Worm (Caenorhabditis elegans) whole organism, L3 larva: ENCODE results near the gene D2096.6.

Experiments used
- R02D3.7 ChIP-seq: fragments of 150-350 bp; optimal IDR thresholded peaks from 2 replicates; lab custom pipeline; 2014; ENCODE audit warnings: missing biosample characterization, missing genetic modification characterization
- ZK546.5 ChIP-seq: sonication (generic microtip); optimal IDR thresholded peaks from 2 replicates; lab custom pipeline; 2017; ENCODE audit warnings: missing biosample characterization, missing genetic modification characterization
- aly-2 ChIP-seq: fragments of 150-350 bp; optimal IDR thresholded peaks from 2 replicates; lab custom pipeline; 2014; ENCODE audit warnings: missing biosample characterization, missing genetic modification characterization
- ceh-16 ChIP-seq: sonication (generic microtip); optimal IDR thresholded peaks from 2 replicates; lab custom pipeline; 2017; ENCODE audit warnings: missing biosample characterization, missing genetic modification characterization
- ceh-28 ChIP-seq: fragments of 150-350 bp; optimal IDR thresholded peaks from 2 replicates; lab custom pipeline; 2014; ENCODE audit warnings: missing biosample characterization, missing genetic modification reagents, missing genetic modification characterization
- ceh-82 ChIP-seq: fragments of 150-350 bp; optimal IDR thresholded peaks from 2 replicates; lab custom pipeline; 2014; ENCODE audit warnings: missing biosample characterization, missing genetic modification characterization
- ceh-9 ChIP-seq: sonication (generic microtip); optimal IDR thresholded peaks from 2 replicates; lab custom pipeline; 2018; ENCODE audit warnings: missing biosample characterization, missing genetic modification characterization
- egl-27 ChIP-seq: sonication (generic microtip); optimal IDR thresholded peaks from 4 replicates; lab custom pipeline; 2017; ENCODE audit warnings: missing biosample characterization, missing genetic modification reagents, missing genetic modification characterization
- egl-5 ChIP-seq: fragments of 150-350 bp; optimal IDR thresholded peaks from 2 replicates; lab custom pipeline; 2017; ENCODE audit warnings: missing biosample characterization, missing genetic modification reagents, missing genetic modification characterization, inconsistent platforms
- elt-2 ChIP-seq: sonication (generic microtip); optimal IDR thresholded peaks from 2 replicates; lab custom pipeline; 2016; ENCODE audit warnings: missing genetic modification reagents, mild to moderate bottlenecking, missing genetic modification characterization, missing compliant biosample characterization
- elt-3 ChIP-seq, 3 experiments: fragments of 150-350 bp in 1 of 3; sonication (generic microtip) in 2 of 3; optimal IDR thresholded peaks; 2 replicates in 2 of 3; 4 replicates in 1 of 3; lab custom pipeline; 2014 to 2017; ENCODE audit warnings: missing biosample characterization in 3 of 3, missing genetic modification characterization in 3 of 3
- eor-1 ChIP-seq, 2 experiments: fragments of 150-350 bp; optimal IDR thresholded peaks; 2 replicates each; lab custom pipeline; 2014 to 2018; ENCODE audit warnings: missing biosample characterization in 2 of 2, missing genetic modification characterization in 2 of 2
- fkh-10 ChIP-seq: sonication (generic microtip); optimal IDR thresholded peaks from 2 replicates; lab custom pipeline; 2017; ENCODE audit warnings: missing biosample characterization, missing genetic modification reagents, missing genetic modification characterization
- fkh-2 ChIP-seq: fragments of 150-350 bp; optimal IDR thresholded peaks from 2 replicates; lab custom pipeline; 2014; ENCODE audit warnings: missing biosample characterization, missing genetic modification reagents, missing genetic modification characterization
- fos-1 ChIP-seq: fragments of 150-350 bp; optimal IDR thresholded peaks from 2 replicates; lab custom pipeline; 2014; ENCODE audit warnings: missing biosample characterization, missing genetic modification characterization
- hmg-11 ChIP-seq: sonication (generic microtip); optimal IDR thresholded peaks from 2 replicates; lab custom pipeline; 2016; ENCODE audit warnings: missing genetic modification characterization, missing compliant biosample characterization
- lin-39 ChIP-seq: fragments of 150-350 bp; optimal IDR thresholded peaks from 2 replicates; lab custom pipeline; 2018; ENCODE audit warnings: missing biosample characterization, missing genetic modification reagents, missing genetic modification characterization
- lsy-12 ChIP-seq: sonication (generic microtip); optimal IDR thresholded peaks from 2 replicates; lab custom pipeline; 2016; ENCODE audit warnings: mild to moderate bottlenecking, missing genetic modification characterization, missing compliant biosample characterization
- mdl-1 ChIP-seq: fragments of 150-350 bp; optimal IDR thresholded peaks from 2 replicates; lab custom pipeline; 2014; ENCODE audit warnings: missing biosample characterization, missing genetic modification characterization
- mml-1 ChIP-seq: fragments of 150-350 bp; sonication (generic microtip); optimal IDR thresholded peaks from 3 replicates; lab custom pipeline; 2014; ENCODE audit warnings: missing biosample characterization, missing genetic modification characterization
- nfya-1 ChIP-seq: sonication (generic microtip); optimal IDR thresholded peaks from 2 replicates; lab custom pipeline; 2017; ENCODE audit warnings: missing genetic modification characterization, mild to moderate bottlenecking, missing compliant biosample characterization, antibody characterized with exemption, moderate library complexity; ENCODE audit not compliant: insufficient read depth
- nhr-12 ChIP-seq: fragments of 150-350 bp; optimal IDR thresholded peaks from 2 replicates; lab custom pipeline; 2014; ENCODE audit warnings: missing biosample characterization, missing genetic modification characterization
- nhr-23 ChIP-seq: fragments of 150-350 bp; optimal IDR thresholded peaks from 2 replicates; lab custom pipeline; 2014; ENCODE audit warnings: missing biosample characterization, missing genetic modification reagents, missing genetic modification characterization
- nhr-237 ChIP-seq: fragments of 150-350 bp; optimal IDR thresholded peaks from 2 replicates; lab custom pipeline; 2014; ENCODE audit warnings: missing biosample characterization, missing genetic modification characterization
- nhr-25 ChIP-seq: sonication (generic microtip); optimal IDR thresholded peaks from 2 replicates; lab custom pipeline; 2017; ENCODE audit warnings: missing biosample characterization, missing genetic modification characterization
- nhr-28 ChIP-seq: fragments of 150-350 bp; optimal IDR thresholded peaks from 2 replicates; lab custom pipeline; 2014; ENCODE audit warnings: missing biosample characterization, missing genetic modification characterization
- nhr-67 ChIP-seq: fragments of 150-350 bp; optimal IDR thresholded peaks from 2 replicates; lab custom pipeline; 2014; ENCODE audit warnings: missing biosample characterization, missing genetic modification characterization
- nhr-76 ChIP-seq: fragments of 150-350 bp; sonication (generic microtip); optimal IDR thresholded peaks from 5 replicates; lab custom pipeline; 2014; ENCODE audit warnings: missing biosample characterization, missing genetic modification characterization
- nhr-77 ChIP-seq: fragments of 150-350 bp; optimal IDR thresholded peaks from 2 replicates; lab custom pipeline; 2014; ENCODE audit warnings: missing biosample characterization, missing genetic modification characterization
- pha-4 ChIP-seq: fragments of 150-350 bp; optimal IDR thresholded peaks from 2 replicates; lab custom pipeline; 2014; ENCODE audit warnings: missing biosample characterization, missing genetic modification reagents, missing genetic modification characterization
- pqm-1 ChIP-seq: fragments of 150-350 bp; optimal IDR thresholded peaks from 2 replicates; lab custom pipeline; 2017; ENCODE audit warnings: missing biosample characterization, missing genetic modification characterization, inconsistent platforms
- sea-2 ChIP-seq: fragments of 150-350 bp; sonication (generic microtip); optimal IDR thresholded peaks from 4 replicates; lab custom pipeline; 2014; ENCODE audit warnings: missing biosample characterization, missing genetic modification reagents, missing genetic modification characterization
- snpc-4 ChIP-seq: fragments of 150-350 bp; optimal IDR thresholded peaks from 2 replicates; lab custom pipeline; 2014; ENCODE audit warnings: missing biosample characterization, missing genetic modification characterization
- unc-39 ChIP-seq: sonication (generic microtip); optimal IDR thresholded peaks from 4 replicates; lab custom pipeline; 2017; ENCODE audit warnings: missing biosample characterization, missing genetic modification characterization
- unc-62 ChIP-seq: fragments of 150-350 bp; sonication (generic microtip); optimal IDR thresholded peaks from 4 replicates; lab custom pipeline; 2014; ENCODE audit warnings: missing biosample characterization, missing genetic modification reagents, missing genetic modification characterization
- zag-1 ChIP-seq: fragments of 150-350 bp; optimal IDR thresholded peaks from 2 replicates; lab custom pipeline; 2014; ENCODE audit warnings: missing biosample characterization, missing genetic modification characterization
- ztf-11 ChIP-seq: fragments of 150-350 bp; optimal IDR thresholded peaks from 2 replicates; lab custom pipeline; 2014; ENCODE audit warnings: missing biosample characterization, missing genetic modification characterization
- ztf-4 ChIP-seq: fragments of 150-350 bp; optimal IDR thresholded peaks from 2 replicates; lab custom pipeline; 2014; ENCODE audit warnings: missing biosample characterization, missing genetic modification characterization

D2096.6 gene

ce11 chrIV:8333954-8333987 is 35.3 kb downstream of the D2096.6 start, which contains the start of gene his-31:
Gene his-31, minus strand, starts transcription at chrIV:8333983.
- no peak for TF ChIP-seq nhr-25 (tag; lab: Kevin White, UChicago)
- no peak for TF ChIP-seq ZK546.5 (tag; lab: Kevin White, UChicago)
- TF ChIP-seq hmg-11 (tag; lab: Kevin White, UChicago) = no peak
- no peak for TF ChIP-seq pha-4
- no peak for TF ChIP-seq nfya-1 (tag; lab: Kevin White, UChicago)
- no peak for TF ChIP-seq pqm-1
- no peak for TF ChIP-seq egl-27 (tag; lab: Kevin White, UChicago)
- no peak for TF ChIP-seq unc-39 (tag; lab: Kevin White, UChicago)
- no peak for TF ChIP-seq egl-5 (tag; lab: Kevin White, UChicago)
- no peak for TF ChIP-seq mml-1 (tag; lab: Kevin White, UChicago)
- TF ChIP-seq nhr-237 (tag; lab: Kevin White, UChicago) = no peak
- no peak for TF ChIP-seq zag-1
- no peak for TF ChIP-seq snpc-4 (tag; lab: Kevin White, UChicago)
- TF ChIP-seq sea-2 (GFP tag; lab: Kevin White, UChicago) = no peak
- no peak for TF ChIP-seq elt-2
- no peak for TF ChIP-seq nhr-77 (tag; lab: Kevin White, UChicago)
- TF ChIP-seq ceh-28 = no peak
- TF ChIP-seq nhr-23 (tag; lab: Kevin White, UChicago) = no peak

DNA sequence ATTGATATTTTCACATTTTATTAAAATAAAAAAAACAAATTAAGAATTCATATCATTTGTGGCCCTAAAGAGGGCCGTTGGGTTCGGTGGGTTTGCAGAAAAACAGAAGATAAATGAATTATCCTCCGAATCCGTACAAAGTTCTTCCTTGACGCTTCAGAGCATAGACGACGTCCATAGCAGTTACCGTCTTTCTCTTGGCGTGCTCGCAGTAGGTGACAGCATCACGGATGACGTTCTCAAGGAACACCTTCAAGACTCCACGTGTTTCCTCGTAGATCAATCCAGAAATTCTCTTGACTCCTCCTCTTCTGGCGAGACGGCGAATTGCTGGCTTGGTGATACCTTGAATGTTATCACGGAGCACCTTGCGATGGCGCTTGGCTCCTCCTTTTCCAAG is 35.5 kb downstream of the D2096.6 start:
- TF ChIP-seq nhr-28 (tag; lab: Kevin White, UChicago) (no peak), ceh-28 (no peak), pha-4 (no peak), zag-1 (no peak), elt-3 (tag; optimal IDR thresholded peaks at IDR 0.05; lab: Kevin White, UChicago) (no peak), mdl-1 (tag; lab: Kevin White, UChicago) (no peak), elt-2 (no peak), R02D3.7 (no peak), snpc-4 (tag; lab: Kevin White, UChicago) (no peak), fkh-2 (tag; lab: Kevin White, UChicago) (no peak), eor-1 (tag; optimal IDR thresholded peaks at IDR 0.05; lab: Kevin White, UChicago) (no peak), sea-2 (GFP tag; lab: Kevin White, UChicago) (no peak), ZK546.5 (tag; lab: Kevin White, UChicago) (no peak), ceh-16 (tag; lab: Kevin White, UChicago) (no peak), egl-27 (tag; lab: Kevin White, UChicago) (no peak), fos-1 (tag; lab: Kevin White, UChicago) (no peak), nhr-12 (tag; lab: Kevin White, UChicago) (no peak)

DNA sequence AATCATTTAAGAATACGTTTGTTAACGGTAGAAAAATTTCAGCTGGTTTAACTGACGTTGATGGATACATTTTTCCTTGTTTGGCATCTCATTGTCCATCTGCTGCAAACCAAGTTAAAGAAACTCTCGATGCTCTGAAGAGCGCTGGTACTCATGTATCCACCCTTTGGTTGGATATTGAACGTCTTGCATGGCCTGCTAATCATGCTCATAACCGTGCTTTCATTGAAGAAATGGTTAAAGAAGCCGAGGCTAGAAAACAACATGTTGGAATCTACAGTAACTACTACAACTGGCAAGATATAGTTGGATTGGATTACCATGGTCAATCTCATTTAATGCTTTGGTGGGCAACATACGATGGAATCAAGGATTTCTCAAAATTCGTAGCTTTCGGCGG is 36.0 kb downstream of the D2096.6 start:
- TF ChIP-seq egl-27 (tag; lab: Kevin White, UChicago) (no peak), nhr-76 (tag; lab: Kevin White, UChicago) (no peak), aly-2 (tag; lab: Kevin White, UChicago) (no peak), nhr-67 (tag; lab: Kevin White, UChicago) (no peak), egl-5 (tag; lab: Kevin White, UChicago) (no peak), nhr-23 (tag; lab: Kevin White, UChicago) (no peak), fkh-2 (tag; lab: Kevin White, UChicago) (no peak), lsy-12 (tag; lab: Kevin White, UChicago) (no peak), sea-2 (GFP tag; lab: Kevin White, UChicago) (no peak), zag-1 (no peak), mml-1 (tag; lab: Kevin White, UChicago) (no peak), nhr-28 (tag; lab: Kevin White, UChicago) (no peak), elt-2 (no peak), ztf-11 (no peak), eor-1 (tag; optimal IDR thresholded peaks at IDR 0.05; lab: Kevin White, UChicago) (no peak), unc-39 (tag; lab: Kevin White, UChicago) (no peak), ceh-9 (tag; lab: Kevin White, UChicago) (no peak), R02D3.7 (no peak), fkh-10 (GFP tag; lab: Kevin White, UChicago) (no peak), nfya-1 (tag; lab: Kevin White, UChicago) (no peak)

ce11 chrIV:8332526-8332925 is 36.5 kb downstream of the D2096.6 start, which contains the start of gene lys-10:
Gene lys-10, plus strand, starts transcription at chrIV:8332826.
- TF ChIP-seq unc-62 (no peak), zag-1 (no peak), R02D3.7 (no peak), ceh-16 (tag; lab: Kevin White, UChicago) (no peak), hmg-11 (tag; lab: Kevin White, UChicago) (no peak), nhr-76 (tag; lab: Kevin White, UChicago) (no peak), nhr-25 (tag; lab: Kevin White, UChicago) (no peak), ZK546.5 (tag; lab: Kevin White, UChicago) (no peak), ztf-4 (tag; lab: Kevin White, UChicago) (no peak), nhr-237 (tag; lab: Kevin White, UChicago) (no peak), ceh-82 (no peak), eor-1 (tag; optimal IDR thresholded peaks at IDR 0.05; lab: Kevin White, UChicago) (no peak), lin-39 (tag; lab: Kevin White, UChicago) (no peak), fos-1 (tag; lab: Kevin White, UChicago) (no peak), ceh-9 (tag; lab: Kevin White, UChicago) (no peak)
- TF ChIP-seq, all 47 proteins: peak for 0
